Fruit fly (Drosophila melanogaster) whole organism, embryonic: Measurements from ENCODE around the gene PH4alphaSG2.

Experiments used
- B-H1 ChIP-seq: fragments of 200-800 bp; sonication (Bioruptor generic); IDR thresholded peaks from 3 replicates; pipeline ENCODE4 v1.3.6; 2022; ENCODE audit warnings: missing biosample characterization, missing genetic modification characterization
- Blimp-1 ChIP-seq: fragments of 200-800 bp; sonication (Bioruptor generic); optimal IDR thresholded peaks from 3 replicates; lab custom pipeline; 2018; ENCODE audit warnings: missing biosample characterization, missing genetic modification characterization, mild to moderate bottlenecking, moderate library complexity, missing genetic modification reagents
- BtbVII ChIP-seq: fragments of 200-800 bp; sonication (Bioruptor generic); optimal IDR thresholded peaks from 3 replicates; lab custom pipeline; 2017; ENCODE audit warnings: missing biosample characterization, mild to moderate bottlenecking, missing genetic modification characterization
- CG10543 ChIP-seq: fragments of 200-800 bp; sonication (Bioruptor generic); optimal IDR thresholded peaks from 3 replicates; lab custom pipeline; 2017; ENCODE audit warnings: missing biosample characterization, mild to moderate bottlenecking, missing genetic modification characterization, moderate library complexity
- CG11456 ChIP-seq: fragments of 200-800 bp; sonication (Bioruptor generic); IDR thresholded peaks from 3 replicates; pipeline ENCODE4 v1.3.6; 2022; ENCODE audit warnings: missing biosample characterization, missing genetic modification characterization
- CG13624 ChIP-seq: fragments of 200-800 bp; sonication (Bioruptor generic); optimal IDR thresholded peaks from 2 replicates; lab custom pipeline; 2016; ENCODE audit warnings: missing biosample characterization, missing genetic modification characterization
- CG14014 ChIP-seq: fragments of 200-800 bp; sonication (Bioruptor generic); IDR thresholded peaks from 2 replicates; pipeline ENCODE4 v1.3.6; 2022; ENCODE audit warnings: missing biosample characterization, missing genetic modification characterization
- CG14667 ChIP-seq: fragments of 200-800 bp; sonication (Bioruptor generic); IDR thresholded peaks from 2 replicates; pipeline ENCODE4 v1.3.6; 2022; ENCODE audit warnings: missing biosample characterization, missing genetic modification characterization
- CG1647 ChIP-seq: fragments of 200-800 bp; sonication (Bioruptor generic); optimal IDR thresholded peaks from 3 replicates; lab custom pipeline; 2016; ENCODE audit warnings: missing biosample characterization, missing genetic modification characterization
- CG16863 ChIP-seq: fragments of 200-800 bp; sonication (Bioruptor generic); optimal IDR thresholded peaks from 3 replicates; lab custom pipeline; 2016; ENCODE audit warnings: missing biosample characterization, missing genetic modification characterization
- CG17328 ChIP-seq: fragments of 200-800 bp; sonication (Bioruptor generic); IDR thresholded peaks from 2 replicates; pipeline ENCODE4 v1.3.6; 2022; ENCODE audit warnings: missing biosample characterization, missing genetic modification characterization
- CG17359 ChIP-seq: fragments of 200-800 bp; sonication (Bioruptor generic); optimal IDR thresholded peaks from 3 replicates; lab custom pipeline; 2018; ENCODE audit warnings: missing biosample characterization, mild to moderate bottlenecking, missing genetic modification characterization, moderate library complexity
- CG18262 ChIP-seq: fragments of 200-800 bp; optimal IDR thresholded peaks from 3 replicates; lab custom pipeline; 2019; ENCODE audit warnings: missing biosample characterization, mild to moderate bottlenecking, missing genetic modification characterization, moderate library complexity
- CG31224 ChIP-seq: fragments of 200-800 bp; sonication (Bioruptor generic); IDR thresholded peaks from 2 replicates; pipeline ENCODE4 v1.3.6; 2022; ENCODE audit warnings: missing biosample characterization, missing genetic modification characterization
- CG31365 ChIP-seq: fragments of 200-800 bp; sonication (Bioruptor generic); optimal IDR thresholded peaks from 2 replicates; lab custom pipeline; 2018; ENCODE audit warnings: missing biosample characterization, mild to moderate bottlenecking, missing genetic modification characterization
- CG4854 ChIP-seq: fragments of 200-800 bp; sonication (Bioruptor generic); optimal IDR thresholded peaks from 2 replicates; lab custom pipeline; 2016; ENCODE audit warnings: missing biosample characterization, missing genetic modification characterization, inconsistent platforms
- CG6254 ChIP-seq: fragments of 200-800 bp; sonication (Bioruptor generic); optimal IDR thresholded peaks from 3 replicates; lab custom pipeline; 2017; ENCODE audit warnings: mild to moderate bottlenecking, missing biosample characterization, missing genetic modification reagents, missing genetic modification characterization
- CG6689 ChIP-seq: fragments of 200-800 bp; sonication (Bioruptor generic); IDR thresholded peaks from 2 replicates; pipeline ENCODE4 v1.3.6; 2022; ENCODE audit warnings: missing biosample characterization, missing genetic modification characterization
- CG7556 ChIP-seq: fragments of 200-800 bp; sonication (Bioruptor generic); optimal IDR thresholded peaks from 2 replicates; lab custom pipeline; 2017; ENCODE audit warnings: missing biosample characterization, mild to moderate bottlenecking, missing genetic modification characterization
- CG7745 ChIP-seq: fragments of 200-800 bp; sonication (Bioruptor generic); optimal IDR thresholded peaks from 2 replicates; lab custom pipeline; 2018; ENCODE audit warnings: missing biosample characterization, mild to moderate bottlenecking, missing genetic modification characterization, moderate library complexity
- CG9727 ChIP-seq: fragments of 200-800 bp; sonication (Bioruptor generic); optimal IDR thresholded peaks from 3 replicates; lab custom pipeline; 2017; ENCODE audit warnings: missing biosample characterization, mild to moderate bottlenecking, missing genetic modification characterization
- CTCF ChIP-seq: fragments of 200-800 bp; sonication (Bioruptor generic); optimal IDR thresholded peaks from 2 replicates; lab custom pipeline; 2017; ENCODE audit warnings: missing biosample characterization, mild to moderate bottlenecking, missing genetic modification characterization, moderate library complexity
- Deaf1 ChIP-seq: fragments of 200-800 bp; optimal IDR thresholded peaks from 3 replicates; lab custom pipeline; 2019; ENCODE audit warnings: missing biosample characterization, mild to moderate bottlenecking, missing genetic modification characterization, moderate library complexity
- Dp ChIP-seq: fragments of 200-800 bp; sonication (Bioruptor generic); optimal IDR thresholded peaks from 2 replicates; lab custom pipeline; 2018; ENCODE audit warnings: missing biosample characterization, mild to moderate bottlenecking, missing genetic modification characterization, moderate library complexity
- E2f2 ChIP-seq: fragments of 200-800 bp; sonication (Bioruptor generic); IDR thresholded peaks from 2 replicates; pipeline ENCODE4 v1.3.6; 2022; ENCODE audit warnings: missing biosample characterization, missing genetic modification characterization
- GATAe ChIP-seq: fragments of 200-800 bp; sonication (Bioruptor generic); conservative IDR thresholded peaks from 2 replicates; pipeline ENCODE4 v1.3.6; 2022; ENCODE audit warnings: missing biosample characterization, missing genetic modification characterization
- HLH4C ChIP-seq: fragments of 200-800 bp; sonication (Bioruptor generic); IDR thresholded peaks from 3 replicates; pipeline ENCODE4 v1.3.6; 2022; ENCODE audit warnings: missing biosample characterization, missing genetic modification characterization; ENCODE audit not compliant: partially characterized antibody
- Max ChIP-seq: fragments of 200-800 bp; sonication (Bioruptor generic); optimal IDR thresholded peaks from 2 replicates; lab custom pipeline; 2016; ENCODE audit warnings: missing biosample characterization, mild to moderate bottlenecking, missing genetic modification characterization
- Oli ChIP-seq: fragments of 200-800 bp; sonication (Bioruptor generic); optimal IDR thresholded peaks from 2 replicates; lab custom pipeline; 2018; ENCODE audit warnings: missing biosample characterization, mild to moderate bottlenecking, missing genetic modification characterization, moderate library complexity
- Sin3A ChIP-seq: fragments of >200 bp; optimal IDR thresholded peaks from 2 replicates; lab custom pipeline; 2018
- Sry-β ChIP-seq: fragments of 200-800 bp; sonication (Bioruptor generic); optimal IDR thresholded peaks from 2 replicates; lab custom pipeline; 2018; ENCODE audit warnings: missing biosample characterization, mild to moderate bottlenecking, missing genetic modification characterization, moderate library complexity
- Trl ChIP-seq, 3 experiments: fragments of >200 bp in 2 of 3; fragments of 200-800 bp in 1 of 3; sonication (Bioruptor generic) in 1 of 3; optimal IDR thresholded peaks; 2 replicates in 1 of 3; 3 replicates in 2 of 3; lab custom pipeline; 2016 to 2017; ENCODE audit warnings: missing biosample characterization in 1 of 3, missing genetic modification characterization in 1 of 3
- bigmax ChIP-seq: fragments of 200-800 bp; sonication (Bioruptor generic); optimal IDR thresholded peaks from 2 replicates; lab custom pipeline; 2018; ENCODE audit warnings: missing biosample characterization, mild to moderate bottlenecking, missing genetic modification characterization
- cato ChIP-seq: fragments of 200-800 bp; sonication (Bioruptor generic); optimal IDR thresholded peaks from 2 replicates; lab custom pipeline; 2016; ENCODE audit warnings: missing biosample characterization, missing genetic modification characterization, borderline replicate concordance
- chif ChIP-seq, 2 experiments: fragments of 200-800 bp; sonication (Bioruptor generic); optimal IDR thresholded peaks; 3 replicates each; lab custom pipeline; 2016; ENCODE audit warnings: missing biosample characterization in 2 of 2, missing genetic modification characterization in 2 of 2
- danr ChIP-seq: fragments of 200-800 bp; sonication (Bioruptor generic); IDR thresholded peaks from 2 replicates; pipeline ENCODE4 v1.3.6; 2022; ENCODE audit warnings: missing biosample characterization, missing genetic modification characterization
- dati ChIP-seq: fragments of 200-800 bp; sonication (Bioruptor generic); IDR thresholded peaks from 2 replicates; pipeline ENCODE4 v1.3.6; 2022; ENCODE audit warnings: missing biosample characterization, missing genetic modification characterization
- ewg ChIP-seq: fragments of 200-800 bp; sonication (Bioruptor generic); optimal IDR thresholded peaks from 3 replicates; lab custom pipeline; 2017; ENCODE audit warnings: mild to moderate bottlenecking, missing biosample characterization, missing genetic modification reagents, missing genetic modification characterization
- fu2 ChIP-seq: fragments of 200-800 bp; sonication (Bioruptor generic); optimal IDR thresholded peaks from 2 replicates; lab custom pipeline; 2016; ENCODE audit warnings: missing biosample characterization, missing genetic modification characterization
- gcm ChIP-seq: fragments of 200-800 bp; sonication (Bioruptor generic); optimal IDR thresholded peaks from 2 replicates; lab custom pipeline; 2019; ENCODE audit warnings: missing biosample characterization, mild to moderate bottlenecking, missing genetic modification characterization, moderate library complexity
- gem ChIP-seq: fragments of 200-800 bp; sonication (Bioruptor generic); optimal IDR thresholded peaks from 2 replicates; lab custom pipeline; 2019; ENCODE audit warnings: missing biosample characterization, mild to moderate bottlenecking, missing genetic modification characterization, moderate library complexity
- lola ChIP-seq, 3 experiments: fragments of >200 bp in 2 of 3; fragments of 200-800 bp in 1 of 3; sonication (Bioruptor generic) in 1 of 3; optimal IDR thresholded peaks; 2 replicates each; lab custom pipeline; 2017 to 2019; ENCODE audit warnings: missing biosample characterization in 3 of 3, missing genetic modification characterization in 3 of 3, mild to moderate bottlenecking in 1 of 3, moderate library complexity in 1 of 3
- odd ChIP-seq: fragments of 200-800 bp; sonication (Bioruptor generic); optimal IDR thresholded peaks from 2 replicates; lab custom pipeline; 2017; ENCODE audit warnings: missing biosample characterization, mild to moderate bottlenecking, missing genetic modification characterization
- salm ChIP-seq: fragments of 200-800 bp; sonication (Bioruptor generic); optimal IDR thresholded peaks from 2 replicates; lab custom pipeline; 2018; ENCODE audit warnings: missing biosample characterization, mild to moderate bottlenecking, missing genetic modification characterization
- sim ChIP-seq: fragments of 200-800 bp; sonication (Bioruptor generic); IDR thresholded peaks from 2 replicates; pipeline ENCODE4 v1.3.6; 2022; ENCODE audit warnings: missing biosample characterization, missing genetic modification characterization
- sna ChIP-seq: fragments of 200-800 bp; sonication (Bioruptor generic); IDR thresholded peaks from 2 replicates; pipeline ENCODE4 v1.3.6; 2022; ENCODE audit warnings: missing biosample characterization, missing genetic modification characterization; ENCODE audit not compliant: partially characterized antibody
- stwl ChIP-seq: fragments of 200-800 bp; sonication (Bioruptor generic); optimal IDR thresholded peaks from 3 replicates; lab custom pipeline; 2018; ENCODE audit warnings: missing biosample characterization, mild to moderate bottlenecking, missing genetic modification characterization, moderate library complexity
- unc-4 ChIP-seq: fragments of 200-800 bp; sonication (Bioruptor generic); IDR thresholded peaks from 2 replicates; pipeline ENCODE4 v1.3.6; 2022; ENCODE audit warnings: missing biosample characterization, missing genetic modification characterization; ENCODE audit not compliant: partially characterized antibody
- unpg ChIP-seq: fragments of 200-800 bp; sonication (Bioruptor generic); optimal IDR thresholded peaks from 3 replicates; lab custom pipeline; 2018; ENCODE audit warnings: missing biosample characterization, mild to moderate bottlenecking, missing genetic modification characterization, moderate library complexity

PH4alphaSG2 gene

dm6 chr3R:30459066-30459935 lies 30.6 kb upstream of the PH4alphaSG2 start, which contains the start of the genes CG2224 and CDase (continued):
- TF ChIP-seq bigmax, result no peak
- no peak for TF ChIP-seq Trl (optimal IDR thresholded peaks at IDR 0.05; lab: Kevin White, UChicago)
- TF ChIP-seq Trl (GFP tag; optimal IDR thresholded peaks at IDR 0.05; lab: Kevin White, UChicago), result no peak
- no peak for TF ChIP-seq CG17328 (GFP tag; lab: Robert Waterston, UW)
- no peak for TF ChIP-seq dati (GFP tag; lab: Robert Waterston, UW)
- no peak for TF ChIP-seq danr
- TF ChIP-seq CG14667 (GFP tag; lab: Robert Waterston, UW), result no peak
- TF ChIP-seq sna (GFP tag; lab: Robert Waterston, UW), result peak; percentile 95
- no peak for TF ChIP-seq CG17359 (tag; lab: Kevin White, UChicago)
- no peak for TF ChIP-seq Sin3A (lab: Kevin White, UChicago)
- no peak for TF ChIP-seq CG7556 (GFP tag; lab: Kevin White, UChicago)
- TF ChIP-seq Deaf1, result no peak
- no peak for TF ChIP-seq GATAe (GFP tag; lab: Robert Waterston, UW)
- peak; percentile 74 for TF ChIP-seq Dp
- peak; percentile 47 for TF ChIP-seq stwl (tag; lab: Kevin White, UChicago)
- no peak for TF ChIP-seq CG14014 (GFP tag; lab: Robert Waterston, UW)
- no peak for TF ChIP-seq CG4854 (GFP tag; lab: Kevin White, UChicago)
- peak; percentile 84 for TF ChIP-seq E2f2 (GFP tag; lab: Robert Waterston, UW)
- no peak for TF ChIP-seq sim (GFP tag; lab: Robert Waterston, UW)
- no peak for TF ChIP-seq CG6254 (GFP tag; lab: Kevin White, UChicago)
- peak; percentile 93 for TF ChIP-seq HLH4C (GFP tag; lab: Robert Waterston, UW)
- no peak for TF ChIP-seq gem (tag; lab: Kevin White, UChicago)
- no peak for TF ChIP-seq CG18262
- TF ChIP-seq Blimp-1, result no peak
- TF ChIP-seq BtbVII (GFP tag; lab: Kevin White, UChicago), result no peak
- peak; percentile 28 for TF ChIP-seq CTCF (GFP tag; lab: Kevin White, UChicago)
- TF ChIP-seq B-H1 (GFP tag; lab: Robert Waterston, UW), result no peak
- TF ChIP-seq cato, result no peak
- no peak for TF ChIP-seq chif (GFP tag; optimal IDR thresholded peaks at IDR 0.05; lab: Kevin White, UChicago)
- TF ChIP-seq CG11456 (GFP tag; lab: Robert Waterston, UW), result no peak
- TF ChIP-seq CG31224 (GFP tag; lab: Robert Waterston, UW), result no peak
- TF ChIP-seq CG10543 (GFP tag; lab: Kevin White, UChicago), result no peak
- TF ChIP-seq CG6689 (GFP tag; lab: Robert Waterston, UW), result no peak
- TF ChIP-seq CG1647 (GFP tag; lab: Kevin White, UChicago), result no peak
- no peak for TF ChIP-seq gcm (GFP tag; lab: Kevin White, UChicago)
- no peak for TF ChIP-seq salm
- TF ChIP-seq CG7745 (tag; lab: Kevin White, UChicago), result no peak
- TF ChIP-seq CG31365 (tag; lab: Kevin White, UChicago), result no peak
- peak; percentile 96 for TF ChIP-seq unc-4
- no peak for TF ChIP-seq CG9727 (GFP tag; lab: Kevin White, UChicago)
- TF ChIP-seq CG13624 (GFP tag; lab: Kevin White, UChicago), result no peak
- no peak for TF ChIP-seq fu2
- no peak for TF ChIP-seq Oli (tag; lab: Kevin White, UChicago)
- no peak for TF ChIP-seq ewg (GFP tag; lab: Kevin White, UChicago)
- TF ChIP-seq lola (GFP tag; optimal IDR thresholded peaks at IDR 0.05; lab: Kevin White, UChicago), result no peak
- TF ChIP-seq odd (GFP tag; lab: Kevin White, UChicago), result no peak
- no peak for TF ChIP-seq Sry-β
- TF ChIP-seq unpg (GFP tag; lab: Kevin White, UChicago), result no peak
- no peak for TF ChIP-seq CG16863 (GFP tag; lab: Kevin White, UChicago)
- no peak for TF ChIP-seq Max (GFP tag; lab: Kevin White, UChicago)
